Fruit fly (Drosophila melanogaster) whole organism, embryonic: ENCODE measurements around the gene CG3198.

Source experiments
- ATbp ChIP-seq: fragments of 200-800 bp; sonication (Bioruptor generic); optimal IDR thresholded peaks from 2 replicates; lab custom pipeline; 2017; ENCODE audit warnings: missing biosample characterization, mild to moderate bottlenecking, missing genetic modification characterization, missing genetic modification reagents
- BtbVII ChIP-seq: fragments of 200-800 bp; sonication (Bioruptor generic); optimal IDR thresholded peaks from 3 replicates; lab custom pipeline; 2017; ENCODE audit warnings: missing biosample characterization, mild to moderate bottlenecking, missing genetic modification characterization
- CG10147 ChIP-seq: fragments of 200-800 bp; sonication (Bioruptor generic); optimal IDR thresholded peaks from 2 replicates; lab custom pipeline; 2019; ENCODE audit warnings: missing biosample characterization, mild to moderate bottlenecking, missing genetic modification characterization, moderate library complexity
- CG10543 ChIP-seq: fragments of 200-800 bp; sonication (Bioruptor generic); optimal IDR thresholded peaks from 3 replicates; lab custom pipeline; 2017; ENCODE audit warnings: missing biosample characterization, mild to moderate bottlenecking, missing genetic modification characterization, moderate library complexity
- CG11398 ChIP-seq: fragments of 200-800 bp; sonication (Bioruptor generic); optimal IDR thresholded peaks from 2 replicates; lab custom pipeline; 2016; ENCODE audit warnings: missing biosample characterization, missing genetic modification characterization
- CG11456 ChIP-seq: fragments of 200-800 bp; sonication (Bioruptor generic); IDR thresholded peaks from 3 replicates; pipeline ENCODE4 v1.3.6; 2022; ENCODE audit warnings: missing biosample characterization, missing genetic modification characterization
- CG13296 ChIP-seq: fragments of 200-800 bp; sonication (Bioruptor generic); optimal IDR thresholded peaks from 3 replicates; lab custom pipeline; 2018; ENCODE audit warnings: missing biosample characterization, mild to moderate bottlenecking, missing genetic modification characterization
- CG14014 ChIP-seq: fragments of 200-800 bp; sonication (Bioruptor generic); IDR thresholded peaks from 2 replicates; pipeline ENCODE4 v1.3.6; 2022; ENCODE audit warnings: missing biosample characterization, missing genetic modification characterization
- CG18599 ChIP-seq: fragments of 200-800 bp; sonication (Bioruptor generic); optimal IDR thresholded peaks from 3 replicates; lab custom pipeline; 2017; ENCODE audit warnings: missing biosample characterization, missing genetic modification characterization, mild to moderate bottlenecking, moderate library complexity, missing genetic modification reagents
- CG2116 ChIP-seq: fragments of 200-800 bp; sonication (Bioruptor generic); optimal IDR thresholded peaks from 3 replicates; lab custom pipeline; 2018; ENCODE audit warnings: missing biosample characterization, mild to moderate bottlenecking, missing genetic modification characterization
- CG2712 ChIP-seq: fragments of 200-800 bp; optimal IDR thresholded peaks from 3 replicates; lab custom pipeline; 2019; ENCODE audit warnings: missing biosample characterization, mild to moderate bottlenecking, missing genetic modification characterization, moderate library complexity
- CG2889 ChIP-seq: fragments of 200-800 bp; sonication (Bioruptor generic); IDR thresholded peaks from 3 replicates; pipeline ENCODE4 v1.3.6; 2022; ENCODE audit warnings: missing biosample characterization, missing genetic modification characterization
- CG30020 ChIP-seq: fragments of 200-800 bp; optimal IDR thresholded peaks from 2 replicates; lab custom pipeline; 2019; ENCODE audit warnings: missing biosample characterization, mild to moderate bottlenecking, missing genetic modification characterization, moderate library complexity
- CG3065 ChIP-seq: fragments of 200-800 bp; sonication (Bioruptor generic); optimal IDR thresholded peaks from 2 replicates; lab custom pipeline; 2016; ENCODE audit warnings: missing biosample characterization, missing genetic modification characterization
- CG31441 ChIP-seq: fragments of 200-800 bp; sonication (Bioruptor generic); IDR thresholded peaks from 2 replicates; pipeline ENCODE4 v1.3.6; 2022; ENCODE audit warnings: missing biosample characterization, missing genetic modification characterization
- CG3726 ChIP-seq: fragments of 200-800 bp; sonication (Bioruptor generic); IDR thresholded peaks from 3 replicates; pipeline ENCODE4, ENCODE4 v1.3.6; 2022; ENCODE audit warnings: missing biosample characterization, missing genetic modification characterization
- CG4424 ChIP-seq: fragments of 200-800 bp; sonication (Bioruptor generic); optimal IDR thresholded peaks from 3 replicates; lab custom pipeline; 2016; ENCODE audit warnings: missing biosample characterization, missing genetic modification characterization
- CG4617 ChIP-seq: fragments of 200-800 bp; sonication (Bioruptor generic); optimal IDR thresholded peaks from 3 replicates; lab custom pipeline; 2016; ENCODE audit warnings: missing biosample characterization, missing genetic modification characterization, borderline replicate concordance
- CG4820 ChIP-seq: fragments of 200-800 bp; sonication (Bioruptor generic); optimal IDR thresholded peaks from 3 replicates; lab custom pipeline; 2016; ENCODE audit warnings: missing biosample characterization, missing genetic modification characterization
- CG5245 ChIP-seq: fragments of 200-800 bp; sonication (Bioruptor generic); optimal IDR thresholded peaks from 3 replicates; lab custom pipeline; 2016; ENCODE audit warnings: missing biosample characterization, missing genetic modification characterization
- CG6854 ChIP-seq: fragments of 200-800 bp; sonication (Bioruptor generic); optimal IDR thresholded peaks from 3 replicates; lab custom pipeline; 2017; ENCODE audit warnings: missing biosample characterization, mild to moderate bottlenecking, missing genetic modification characterization
- CG7372 ChIP-seq: fragments of 200-800 bp; sonication (Bioruptor generic); IDR thresholded peaks from 2 replicates; pipeline ENCODE4 v1.3.6; 2022; ENCODE audit warnings: missing biosample characterization, missing genetic modification characterization
- CG8765 ChIP-seq: fragments of 200-800 bp; sonication (Bioruptor generic); IDR thresholded peaks from 2 replicates; pipeline ENCODE4 v1.3.6; 2022; ENCODE audit warnings: missing biosample characterization, missing genetic modification characterization
- CHES-1-like ChIP-seq: fragments of 200-800 bp; sonication (Bioruptor generic); optimal IDR thresholded peaks from 2 replicates; lab custom pipeline; 2016; ENCODE audit warnings: missing biosample characterization, missing genetic modification characterization
- CoRest ChIP-seq: fragments of 200-800 bp; sonication (Bioruptor generic); optimal IDR thresholded peaks from 3 replicates; lab custom pipeline; 2018; ENCODE audit warnings: missing biosample characterization, mild to moderate bottlenecking, missing genetic modification characterization, moderate library complexity
- Dref ChIP-seq: fragments of 200-800 bp; sonication (Bioruptor generic); IDR thresholded peaks from 2 replicates; pipeline ENCODE4 v1.3.6; 2022; ENCODE audit warnings: missing biosample characterization, missing genetic modification characterization
- Ets97D ChIP-seq: fragments of 200-800 bp; sonication (Bioruptor generic); optimal IDR thresholded peaks from 3 replicates; lab custom pipeline; 2016; ENCODE audit warnings: missing biosample characterization, missing genetic modification characterization
- Hmr ChIP-seq: fragments of 200-800 bp; sonication (Bioruptor generic); optimal IDR thresholded peaks from 3 replicates; lab custom pipeline; 2017; ENCODE audit warnings: mild to moderate bottlenecking, missing biosample characterization, missing genetic modification reagents, missing genetic modification characterization
- Hsf ChIP-seq: fragments of 200-800 bp; sonication (Bioruptor generic); optimal IDR thresholded peaks from 3 replicates; lab custom pipeline; 2016; ENCODE audit warnings: missing biosample characterization, missing genetic modification characterization
- MESR4 ChIP-seq: fragments of 200-800 bp; sonication (Bioruptor generic); optimal IDR thresholded peaks from 2 replicates; lab custom pipeline; 2018; ENCODE audit warnings: missing biosample characterization, mild to moderate bottlenecking, missing genetic modification characterization, moderate library complexity
- Mrtf ChIP-seq: fragments of 200-800 bp; sonication (Bioruptor generic); IDR thresholded peaks from 3 replicates; pipeline ENCODE4 v1.3.6; 2022; ENCODE audit warnings: missing biosample characterization, missing genetic modification characterization
- NC2α ChIP-seq: fragments of 200-800 bp; sonication (Bioruptor generic); optimal IDR thresholded peaks from 2 replicates; lab custom pipeline; 2016; ENCODE audit warnings: missing biosample characterization, missing genetic modification characterization
- NFAT ChIP-seq: fragments of 200-800 bp; sonication (Bioruptor generic); IDR thresholded peaks from 2 replicates; pipeline ENCODE4 v1.3.6; 2022; ENCODE audit warnings: missing biosample characterization, missing genetic modification characterization
- Sox100B ChIP-seq: fragments of 200-800 bp; sonication (Bioruptor generic); optimal IDR thresholded peaks from 3 replicates; lab custom pipeline; 2018; ENCODE audit warnings: missing biosample characterization, mild to moderate bottlenecking, missing genetic modification characterization
- Stat92E ChIP-seq, 3 experiments: fragments of >200 bp in 2 of 3; fragments of 200-800 bp in 1 of 3; sonication (Bioruptor generic) in 1 of 3; optimal IDR thresholded peaks; 2 replicates each; lab custom pipeline; 2017 to 2019; ENCODE audit warnings: missing biosample characterization in 3 of 3, missing genetic modification characterization in 3 of 3, mild to moderate bottlenecking in 1 of 3, moderate library complexity in 1 of 3
- Vsx1 ChIP-seq: fragments of 200-800 bp; sonication (Bioruptor generic); optimal IDR thresholded peaks from 2 replicates; lab custom pipeline; 2017; ENCODE audit warnings: missing biosample characterization, mild to moderate bottlenecking, missing genetic modification characterization, missing genetic modification reagents
- abd-A ChIP-seq: fragments of 200-800 bp; sonication (Bioruptor generic); optimal IDR thresholded peaks from 3 replicates; lab custom pipeline; 2019; ENCODE audit warnings: missing biosample characterization, mild to moderate bottlenecking, missing genetic modification characterization, moderate library complexity
- btn ChIP-seq: fragments of 200-800 bp; sonication (Bioruptor generic); optimal IDR thresholded peaks from 2 replicates; lab custom pipeline; 2016; ENCODE audit warnings: missing biosample characterization, missing genetic modification characterization
- cwo ChIP-seq: fragments of 200-800 bp; sonication (Bioruptor generic); optimal IDR thresholded peaks from 3 replicates; lab custom pipeline; 2017; ENCODE audit warnings: missing biosample characterization, missing genetic modification characterization, mild to moderate bottlenecking, moderate library complexity, missing genetic modification reagents
- en ChIP-seq: fragments of 200-800 bp; sonication (Bioruptor generic); optimal IDR thresholded peaks from 2 replicates; lab custom pipeline; 2016; ENCODE audit warnings: missing biosample characterization, missing genetic modification characterization
- ewg ChIP-seq: fragments of 200-800 bp; sonication (Bioruptor generic); optimal IDR thresholded peaks from 3 replicates; lab custom pipeline; 2017; ENCODE audit warnings: mild to moderate bottlenecking, missing biosample characterization, missing genetic modification reagents, missing genetic modification characterization
- gce ChIP-seq: fragments of 200-800 bp; sonication (Bioruptor generic); IDR thresholded peaks from 3 replicates; pipeline ENCODE4 v1.3.6; 2022; ENCODE audit warnings: missing biosample characterization, missing genetic modification characterization
- grn ChIP-seq: fragments of 200-800 bp; sonication (Bioruptor generic); optimal IDR thresholded peaks from 3 replicates; lab custom pipeline; 2017; ENCODE audit warnings: missing biosample characterization, missing genetic modification characterization
- gro ChIP-seq: fragments of 200-800 bp; sonication (Bioruptor generic); optimal IDR thresholded peaks from 2 replicates; lab custom pipeline; 2016; ENCODE audit warnings: missing biosample characterization, missing genetic modification characterization
- gt ChIP-seq: fragments of 200-800 bp; sonication (Bioruptor generic); IDR thresholded peaks from 2 replicates; pipeline ENCODE4 v1.3.6; 2022; ENCODE audit warnings: missing biosample characterization, missing genetic modification characterization
- lmd ChIP-seq: fragments of 200-800 bp; sonication (Bioruptor generic); IDR thresholded peaks from 2 replicates; pipeline ENCODE4 v1.3.6; 2022; ENCODE audit warnings: missing biosample characterization, missing genetic modification characterization
- mld ChIP-seq: fragments of 200-800 bp; sonication (Bioruptor generic); IDR thresholded peaks from 3 replicates; pipeline ENCODE4 v1.3.6; 2022; ENCODE audit warnings: missing biosample characterization, missing genetic modification characterization; ENCODE audit not compliant: partially characterized antibody
- odd ChIP-seq: fragments of 200-800 bp; sonication (Bioruptor generic); optimal IDR thresholded peaks from 2 replicates; lab custom pipeline; 2017; ENCODE audit warnings: missing biosample characterization, mild to moderate bottlenecking, missing genetic modification characterization
- p53 ChIP-seq: fragments of 200-800 bp; sonication (Bioruptor generic); optimal IDR thresholded peaks from 2 replicates; lab custom pipeline; 2016; ENCODE audit warnings: missing biosample characterization, missing genetic modification characterization
- slp2 ChIP-seq: fragments of 200-800 bp; sonication (Bioruptor generic); optimal IDR thresholded peaks from 2 replicates; lab custom pipeline; 2016; ENCODE audit warnings: missing biosample characterization, missing genetic modification characterization
- zfh2 ChIP-seq: fragments of 200-800 bp; sonication (Bioruptor generic); optimal IDR thresholded peaks from 2 replicates; lab custom pipeline; 2016; ENCODE audit warnings: missing biosample characterization, missing genetic modification characterization

The CG3198 gene

dm6 chrX:6711295-6711694 is 37.5 kb upstream of the CG3198 start (continued):
- peak; percentile 70 for TF ChIP-seq CG13296 (GFP tag; lab: Kevin White, UChicago)
- TF ChIP-seq Vsx1 (GFP tag; lab: Kevin White, UChicago): peak; percentile 35
- TF ChIP-seq Ets97D (GFP tag; lab: Kevin White, UChicago): peak; percentile 20
- peak; percentile 79 for TF ChIP-seq CG4424 (GFP tag; lab: Kevin White, UChicago)
- peak; percentile 68; the same call in 2 of the 3 replicates for TF ChIP-seq Mrtf (GFP tag; lab: Robert Waterston, UW)
- TF ChIP-seq gt: no peak
- 0 out of 2 replicates have a peak, but pooled peaks have one; percentile 35 for TF ChIP-seq CG7372 (GFP tag; lab: Robert Waterston, UW)
- TF ChIP-seq NC2α (GFP tag; lab: Kevin White, UChicago): peak; percentile 47
- TF ChIP-seq BtbVII (GFP tag; lab: Kevin White, UChicago): peak; percentile 79
- TF ChIP-seq CG4617 (GFP tag; lab: Kevin White, UChicago): peak; percentile 26
- TF ChIP-seq CG18599: peak; percentile 91
- TF ChIP-seq en (GFP tag; lab: Kevin White, UChicago): peak; percentile 49
- TF ChIP-seq MESR4: peak; percentile 15
- TF ChIP-seq CG2889 (GFP tag; lab: Robert Waterston, UW): no peak
- peak; percentile 92 for TF ChIP-seq cwo (GFP tag; lab: Kevin White, UChicago)
- peak; percentile 81 for TF ChIP-seq Hsf (GFP tag; lab: Kevin White, UChicago)
- TF ChIP-seq lmd (GFP tag; lab: Robert Waterston, UW): peak; percentile 83
- peak; percentile 86 for TF ChIP-seq Hmr (GFP tag; lab: Kevin White, UChicago)
- TF ChIP-seq zfh2 (GFP tag; lab: Kevin White, UChicago): peak; percentile 66
- TF ChIP-seq slp2 (GFP tag; lab: Kevin White, UChicago): peak; percentile 82
- peak; percentile 61 for TF ChIP-seq btn
- TF ChIP-seq gce (GFP tag; lab: Robert Waterston, UW): peak; percentile 71; the same call in 1 of the 3 replicates
- TF ChIP-seq abd-A (tag; lab: Kevin White, UChicago): no peak
- TF ChIP-seq CG30020: peak; percentile 7
- TF ChIP-seq odd (GFP tag; lab: Kevin White, UChicago): peak; percentile 63
- TF ChIP-seq grn (GFP tag; lab: Kevin White, UChicago): peak; percentile 35
- peak in 1 of 3 experiments; percentile 15 for TF ChIP-seq Stat92E (GFP tag; optimal IDR thresholded peaks at IDR 0.05; lab: Kevin White, UChicago)
- TF ChIP-seq CG6854 (GFP tag; lab: Kevin White, UChicago): peak; percentile 67
- TF ChIP-seq Dref (GFP tag; lab: Robert Waterston, UW): no peak
- peak; percentile 55 for TF ChIP-seq CG4820 (GFP tag; lab: Kevin White, UChicago)
- peak; percentile 62 for TF ChIP-seq ewg
- peak; percentile 64 for TF ChIP-seq Sox100B (GFP tag; lab: Kevin White, UChicago)
- TF ChIP-seq CG31441: peak; percentile 84
- peak; percentile 78 for TF ChIP-seq CG14014
- peak; percentile 77 for TF ChIP-seq CHES-1-like (GFP tag; lab: Kevin White, UChicago)
- TF ChIP-seq CG8765 (GFP tag; lab: Robert Waterston, UW): no peak; the same call in 1 of the 2 replicates
- TF ChIP-seq ATbp: peak; percentile 82
- peak; percentile 66 for TF ChIP-seq gro (GFP tag; lab: Kevin White, UChicago)
- TF ChIP-seq CG2712 (tag; lab: Kevin White, UChicago): peak; percentile 86
- peak; percentile 51 for TF ChIP-seq CG5245 (GFP tag; lab: Kevin White, UChicago)
- peak; percentile 49 for TF ChIP-seq CG10147 (GFP tag; lab: Kevin White, UChicago)
- TF ChIP-seq CoRest (tag; lab: Kevin White, UChicago): peak; percentile 81
- peak; percentile 41 for TF ChIP-seq CG2116 (GFP tag; lab: Kevin White, UChicago)
- TF ChIP-seq CG3726 (GFP tag; lab: Robert Waterston, UW): no peak
- TF ChIP-seq CG11456: no peak; the same call in 2 of the 3 replicates
- peak; percentile 54 for TF ChIP-seq NFAT (GFP tag; lab: Robert Waterston, UW)
- TF ChIP-seq mld (GFP tag; lab: Robert Waterston, UW): no peak
- peak; percentile 28 for TF ChIP-seq CG3065 (GFP tag; lab: Kevin White, UChicago)
- TF ChIP-seq CG10543 (GFP tag; lab: Kevin White, UChicago): peak; percentile 40
- TF ChIP-seq p53: peak; percentile 33
- TF ChIP-seq CG11398: peak; percentile 65
